Worm (Caenorhabditis elegans) whole organism, late embryonic: ENCODE results near the gene T26E4.18.

ENCODE experiments used
- F13H6.1 ChIP-seq: sonication (generic microtip); optimal IDR thresholded peaks from 2 replicates; lab custom pipeline; 2016; ENCODE audit warnings: missing genetic modification characterization, missing compliant biosample characterization
- eyg-1 ChIP-seq: sonication (generic microtip); optimal IDR thresholded peaks from 2 replicates; lab custom pipeline; 2016; ENCODE audit warnings: missing genotype, missing genetic modification characterization, missing compliant biosample characterization
- lin-11 ChIP-seq: fragments of 200-800 bp; sonication (Bioruptor generic); optimal IDR thresholded peaks from 2 replicates; lab custom pipeline; 2018; ENCODE audit warnings: mild to moderate bottlenecking, missing genetic modification characterization, missing compliant biosample characterization
- nhr-11 ChIP-seq: fragments of 150-350 bp; optimal IDR thresholded peaks from 2 replicates; lab custom pipeline; 2014; ENCODE audit warnings: missing biosample characterization, missing genetic modification characterization
- pag-3 ChIP-seq: sonication (generic microtip); optimal IDR thresholded peaks from 2 replicates; lab custom pipeline; 2016; ENCODE audit warnings: missing compliant biosample characterization, missing genetic modification characterization, borderline replicate concordance
- pat-9 ChIP-seq: fragments of 200-800 bp; sonication (Bioruptor generic); optimal IDR thresholded peaks from 2 replicates; lab custom pipeline; 2018; ENCODE audit warnings: mild to moderate bottlenecking, missing genetic modification characterization, moderate library complexity, missing compliant biosample characterization
- ztf-16 ChIP-seq: sonication (generic microtip); optimal IDR thresholded peaks from 2 replicates; lab custom pipeline; 2017; ENCODE audit warnings: missing genetic modification characterization, missing compliant biosample characterization

DNA sequence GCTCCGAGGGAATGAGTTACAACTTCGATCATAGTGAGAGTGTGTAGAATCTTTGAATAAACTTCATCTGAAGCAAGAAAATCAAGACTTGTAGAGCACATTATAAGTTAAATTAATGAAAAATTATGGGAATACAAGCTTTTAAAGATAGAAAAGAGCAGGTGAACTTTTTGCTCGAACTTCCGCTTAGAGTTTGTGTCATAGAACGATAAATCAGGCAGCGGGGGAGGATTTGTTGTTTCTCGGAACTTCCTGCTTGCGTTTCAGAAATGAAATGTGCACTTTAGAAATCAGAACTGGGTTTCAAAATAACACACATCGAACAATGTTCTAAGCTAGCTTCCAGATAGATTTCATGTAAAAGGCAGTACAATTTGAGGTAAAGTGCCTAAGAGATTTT is 37.4 kb upstream of the T26E4.18 start, which contains the start of gene srh-149:
- TF ChIP-seq nhr-11 (no peak), lin-11 (tag; lab: Kevin White, UChicago) (no peak), ztf-16 (no peak), pat-9 (tag; lab: Kevin White, UChicago) (no peak), eyg-1 (no peak), pag-3 (tag; lab: Kevin White, UChicago) (no peak), F13H6.1 (tag; lab: Kevin White, UChicago) (no peak)
